Worm (Caenorhabditis elegans): ENCODE data around the gene tbb-1.

- TF ChIP-seq tbx-11 (GFP tag; IDR thresholded peaks at IDR 0.05) (no peak), ceh-13 (GFP tag; optimal IDR thresholded peaks at IDR 0.05) (no peak), B0310.2 (tag; optimal IDR thresholded peaks at IDR 0.05) (no peak), ama-1 (optimal IDR thresholded peaks at IDR 0.05) (no peak), sea-1 (GFP tag; conservative IDR thresholded peaks at IDR 0.05) (no peak), ceh-36 (tag; optimal IDR thresholded peaks at IDR 0.05) (no peak), pes-1 (GFP tag; IDR thresholded peaks at IDR 0.05) (no peak)
These were observed 32.6 kb downstream of the tbb-1 start for ce11 chrIII:10709676-10710075.

Data from whole organism, early embryonic.